Worm (Caenorhabditis elegans) whole organism, late embryonic: ENCODE measurements around the gene rpl-6.

Experiments used
- K09A11.1 ChIP-seq: sonication (generic microtip); optimal IDR thresholded peaks from 2 replicates; lab custom pipeline; 2017; ENCODE audit warnings: antibody characterized with exemption, mild to moderate bottlenecking, missing genetic modification characterization, missing compliant biosample characterization; ENCODE audit not compliant: insufficient read depth
- ama-1 ChIP-seq: fragments of 150-350 bp; optimal IDR thresholded peaks from 2 replicates; lab custom pipeline; 2014
- ceh-24 ChIP-seq: sonication (generic microtip); optimal IDR thresholded peaks from 2 replicates; lab custom pipeline; 2016; ENCODE audit warnings: mild to moderate bottlenecking, missing genetic modification characterization, missing compliant biosample characterization
- dmd-4 ChIP-seq: sonication (generic microtip); optimal IDR thresholded peaks from 2 replicates; lab custom pipeline; 2016; ENCODE audit warnings: borderline replicate concordance, missing genetic modification characterization, missing compliant biosample characterization
- elt-2 ChIP-seq: sonication (generic microtip); optimal IDR thresholded peaks from 2 replicates; lab custom pipeline; 2016; ENCODE audit warnings: missing genetic modification reagents, missing genetic modification characterization, missing compliant biosample characterization
- fax-1 ChIP-seq: sonication (generic microtip); optimal IDR thresholded peaks from 2 replicates; lab custom pipeline; 2016; ENCODE audit warnings: missing genotype, missing genetic modification characterization, missing compliant biosample characterization
- fkh-10 ChIP-seq: fragments of 150-350 bp; optimal IDR thresholded peaks from 2 replicates; lab custom pipeline; 2014; ENCODE audit warnings: missing biosample characterization, missing genetic modification reagents, missing genetic modification characterization
- nfya-1 ChIP-seq: sonication (generic microtip); optimal IDR thresholded peaks from 2 replicates; lab custom pipeline; 2017; ENCODE audit warnings: missing genetic modification characterization, mild to moderate bottlenecking, missing compliant biosample characterization, antibody characterized with exemption, moderate library complexity
- pag-3 ChIP-seq: sonication (generic microtip); optimal IDR thresholded peaks from 2 replicates; lab custom pipeline; 2016; ENCODE audit warnings: missing compliant biosample characterization, missing genetic modification characterization, borderline replicate concordance
- pqm-1 ChIP-seq: sonication (generic microtip); optimal IDR thresholded peaks from 2 replicates; lab custom pipeline; 2016; ENCODE audit warnings: missing genetic modification characterization, missing compliant biosample characterization
- sdc-2 ChIP-seq: sonication (generic microtip); optimal IDR thresholded peaks from 2 replicates; lab custom pipeline; 2016; ENCODE audit warnings: missing genotype, missing genetic modification characterization, missing compliant biosample characterization
- syd-9 ChIP-seq: sonication (generic microtip); optimal IDR thresholded peaks from 2 replicates; lab custom pipeline; 2016; ENCODE audit warnings: mild to moderate bottlenecking, missing genetic modification characterization, moderate library complexity, missing compliant biosample characterization
- tbx-7 ChIP-seq: sonication (generic microtip); optimal IDR thresholded peaks from 2 replicates; lab custom pipeline; 2016; ENCODE audit warnings: missing genotype, missing genetic modification characterization, missing compliant biosample characterization
- unc-55 ChIP-seq: sonication (generic microtip); optimal IDR thresholded peaks from 2 replicates; lab custom pipeline; 2017; ENCODE audit warnings: missing biosample characterization, missing genetic modification reagents, missing genetic modification characterization

ce11 chrIII:7185473-7185872 lies 22.8 kb upstream of the rpl-6 start, which contains the start of gene F37C12.14:
- TF ChIP-seq elt-2 = no peak
- TF ChIP-seq unc-55 (GFP tag; lab: Kevin White, UChicago) = no peak
- no peak for TF ChIP-seq sdc-2
- no peak for TF ChIP-seq pag-3
- TF ChIP-seq syd-9 (tag; lab: Kevin White, UChicago) = no peak
- no peak for TF ChIP-seq fax-1 (tag; lab: Kevin White, UChicago)
- TF ChIP-seq tbx-7 = no peak
- TF ChIP-seq dmd-4 (tag; lab: Kevin White, UChicago) = no peak
- no peak for TF ChIP-seq pqm-1 (tag; lab: Kevin White, UChicago)
- no peak for TF ChIP-seq fkh-10
- no peak for TF ChIP-seq ceh-24
- no peak for TF ChIP-seq K09A11.1 (tag; lab: Kevin White, UChicago)
- no peak for TF ChIP-seq ama-1 (lab: Kevin White, UChicago)
- TF ChIP-seq nfya-1 (tag; lab: Kevin White, UChicago) = no peak
